In genomic region chr2L:203529-204127, dm6 we compare ENCODE assay signal across 1 fruit fly cellular context.
TF ChIP-seq lines count a peak whose summit lies in the region.

Gene mRpL10 (plus strand): TSS chr2L:203779.

TF ChIP-seq in whole organism, embryonic, 481 proteins besides CTCF, POLR2A, EP300 and RAD21 (continued from another document):
- TF ChIP-seq CG9609 (GFP tag; optimal IDR thresholded peaks at IDR 0.05; lab: Kevin White, UChicago) (no peak), CG34422 (GFP tag; IDR thresholded peaks at IDR 0.05; lab: Robert Waterston, UW) (peak; percentile 36; the same call in 1 of the 3 replicates), CG4730 (GFP tag; IDR thresholded peaks at IDR 0.05; lab: Robert Waterston, UW) (no peak), Hsf (GFP tag; optimal IDR thresholded peaks at IDR 0.05; lab: Kevin White, UChicago) (peak; percentile 10), unc-4 (GFP tag; IDR thresholded peaks at IDR 0.05; lab: Robert Waterston, UW; ENCODE audit: partially characterized antibody) (peak; percentile 94), sob (GFP tag; IDR thresholded peaks at IDR 0.05; lab: Robert Waterston, UW) (peak; percentile 68), mld (GFP tag; IDR thresholded peaks at IDR 0.05; lab: Robert Waterston, UW; ENCODE audit: partially characterized antibody) (peak; percentile 77), az2 (GFP tag; optimal IDR thresholded peaks at IDR 0.05; lab: Kevin White, UChicago) (peak; percentile 14), Myb (GFP tag; optimal IDR thresholded peaks at IDR 0.05; lab: Kevin White, UChicago) (peak; percentile 37), HHEX (GFP tag; optimal IDR thresholded peaks at IDR 0.05; lab: Kevin White, UChicago) (no peak), Scr (GFP tag; IDR thresholded peaks at IDR 0.05; lab: Robert Waterston, UW; ENCODE audit: partially characterized antibody) (peak; percentile 93), HmgZ (tag; optimal IDR thresholded peaks at IDR 0.05; lab: Kevin White, UChicago) (peak; percentile 45)
